Fruit fly (Drosophila melanogaster) whole organism, embryonic: Measurements from ENCODE around the gene bun.

Experiments
- BtbVII ChIP-seq: fragments of 200-800 bp; sonication (Bioruptor generic); optimal IDR thresholded peaks from 3 replicates; lab custom pipeline; 2017; ENCODE audit warnings: missing biosample characterization, mild to moderate bottlenecking, missing genetic modification characterization
- CG10366 ChIP-seq: fragments of 200-800 bp; sonication (Bioruptor generic); IDR thresholded peaks from 2 replicates; pipeline ENCODE4 v1.3.6; 2022; ENCODE audit warnings: missing biosample characterization, missing genetic modification characterization
- CG10431 ChIP-seq: fragments of 200-800 bp; sonication (Bioruptor generic); optimal IDR thresholded peaks from 3 replicates; lab custom pipeline; 2018; ENCODE audit warnings: missing biosample characterization, mild to moderate bottlenecking, missing genetic modification characterization
- CG11456 ChIP-seq: fragments of 200-800 bp; sonication (Bioruptor generic); IDR thresholded peaks from 3 replicates; pipeline ENCODE4 v1.3.6; 2022; ENCODE audit warnings: missing biosample characterization, missing genetic modification characterization
- CG12299 ChIP-seq: fragments of 200-800 bp; sonication (Bioruptor generic); optimal IDR thresholded peaks from 2 replicates; lab custom pipeline; 2018; ENCODE audit warnings: missing biosample characterization, mild to moderate bottlenecking, missing genetic modification characterization
- CG13894 ChIP-seq: fragments of 200-800 bp; sonication (Bioruptor generic); optimal IDR thresholded peaks from 3 replicates; lab custom pipeline; 2018; ENCODE audit warnings: missing biosample characterization, mild to moderate bottlenecking, missing genetic modification characterization, moderate library complexity
- CG15073 ChIP-seq: fragments of 200-800 bp; sonication (Bioruptor generic); optimal IDR thresholded peaks from 2 replicates; lab custom pipeline; 2016; ENCODE audit warnings: missing biosample characterization, missing genetic modification characterization
- CG17186 ChIP-seq: fragments of 200-800 bp; sonication (Bioruptor generic); optimal IDR thresholded peaks from 3 replicates; lab custom pipeline; 2017; ENCODE audit warnings: missing biosample characterization, missing genetic modification reagents, missing genetic modification characterization
- CG17829 ChIP-seq: fragments of 200-800 bp; optimal IDR thresholded peaks from 2 replicates; lab custom pipeline; 2019; ENCODE audit warnings: missing biosample characterization, mild to moderate bottlenecking, missing genetic modification characterization, moderate library complexity
- CG18599 ChIP-seq: fragments of 200-800 bp; sonication (Bioruptor generic); optimal IDR thresholded peaks from 3 replicates; lab custom pipeline; 2017; ENCODE audit warnings: missing biosample characterization, missing genetic modification characterization, mild to moderate bottlenecking, moderate library complexity, missing genetic modification reagents
- CG2712 ChIP-seq: fragments of 200-800 bp; optimal IDR thresholded peaks from 3 replicates; lab custom pipeline; 2019; ENCODE audit warnings: missing biosample characterization, mild to moderate bottlenecking, missing genetic modification characterization, moderate library complexity
- CG32532 ChIP-seq: fragments of 200-800 bp; sonication (Bioruptor generic); IDR thresholded peaks from 2 replicates; pipeline ENCODE4 v1.3.6; 2022; ENCODE audit warnings: missing biosample characterization, missing genetic modification characterization
- CG3726 ChIP-seq: fragments of 200-800 bp; sonication (Bioruptor generic); IDR thresholded peaks from 3 replicates; pipeline ENCODE4, ENCODE4 v1.3.6; 2022; ENCODE audit warnings: missing biosample characterization, missing genetic modification characterization
- CG3847 ChIP-seq: fragments of 200-800 bp; sonication (Bioruptor generic); IDR thresholded peaks from 2 replicates; pipeline ENCODE4 v1.3.6; 2022; ENCODE audit warnings: missing biosample characterization, missing genetic modification characterization
- CG7271 ChIP-seq: fragments of 200-800 bp; sonication (Bioruptor generic); optimal IDR thresholded peaks from 2 replicates; lab custom pipeline; 2018; ENCODE audit warnings: missing biosample characterization, mild to moderate bottlenecking, missing genetic modification characterization, moderate library complexity
- CG7372 ChIP-seq: fragments of 200-800 bp; sonication (Bioruptor generic); IDR thresholded peaks from 2 replicates; pipeline ENCODE4 v1.3.6; 2022; ENCODE audit warnings: missing biosample characterization, missing genetic modification characterization
- CG7839 ChIP-seq: fragments of 200-800 bp; sonication (Bioruptor generic); optimal IDR thresholded peaks from 3 replicates; lab custom pipeline; 2018; ENCODE audit warnings: missing biosample characterization, mild to moderate bottlenecking, missing genetic modification characterization, moderate library complexity
- CG8765 ChIP-seq: fragments of 200-800 bp; sonication (Bioruptor generic); IDR thresholded peaks from 2 replicates; pipeline ENCODE4 v1.3.6; 2022; ENCODE audit warnings: missing biosample characterization, missing genetic modification characterization
- CG9817 ChIP-seq: fragments of 200-800 bp; sonication (Bioruptor generic); optimal IDR thresholded peaks from 2 replicates; lab custom pipeline; 2018; ENCODE audit warnings: missing biosample characterization, mild to moderate bottlenecking, missing genetic modification characterization, moderate library complexity
- CHES-1-like ChIP-seq: fragments of 200-800 bp; sonication (Bioruptor generic); optimal IDR thresholded peaks from 2 replicates; lab custom pipeline; 2016; ENCODE audit warnings: missing biosample characterization, missing genetic modification characterization
- CTCF ChIP-seq: fragments of 200-800 bp; sonication (Bioruptor generic); optimal IDR thresholded peaks from 2 replicates; lab custom pipeline; 2017; ENCODE audit warnings: missing biosample characterization, mild to moderate bottlenecking, missing genetic modification characterization, moderate library complexity
- Dad ChIP-seq: fragments of 200-800 bp; sonication (Bioruptor generic); optimal IDR thresholded peaks from 3 replicates; lab custom pipeline; 2016; ENCODE audit warnings: missing biosample characterization, missing genetic modification characterization
- Dbx ChIP-seq: fragments of 200-800 bp; sonication (Bioruptor generic); IDR thresholded peaks from 3 replicates; pipeline ENCODE4 v1.3.6; 2022; ENCODE audit warnings: missing biosample characterization, missing genetic modification characterization
- Dp ChIP-seq: fragments of 200-800 bp; sonication (Bioruptor generic); optimal IDR thresholded peaks from 2 replicates; lab custom pipeline; 2018; ENCODE audit warnings: missing biosample characterization, mild to moderate bottlenecking, missing genetic modification characterization, moderate library complexity
- GATAe ChIP-seq: fragments of 200-800 bp; sonication (Bioruptor generic); conservative IDR thresholded peaks from 2 replicates; pipeline ENCODE4 v1.3.6; 2022; ENCODE audit warnings: missing biosample characterization, missing genetic modification characterization
- Gug ChIP-seq: fragments of 200-800 bp; sonication (Bioruptor generic); IDR thresholded peaks from 4 replicates; pipeline ENCODE4 v1.3.6; 2022; ENCODE audit warnings: missing biosample characterization, missing genetic modification characterization
- Hr39 ChIP-seq: fragments of >200 bp; optimal IDR thresholded peaks from 2 replicates; lab custom pipeline; 2017
- Jarid2 ChIP-seq: fragments of 200-800 bp; sonication (Bioruptor generic); optimal IDR thresholded peaks from 3 replicates; lab custom pipeline; 2017; ENCODE audit warnings: mild to moderate bottlenecking, missing biosample characterization, missing genetic modification reagents, missing genetic modification characterization
- MESR4 ChIP-seq: fragments of 200-800 bp; sonication (Bioruptor generic); optimal IDR thresholded peaks from 2 replicates; lab custom pipeline; 2018; ENCODE audit warnings: missing biosample characterization, mild to moderate bottlenecking, missing genetic modification characterization, moderate library complexity
- Mrtf ChIP-seq: fragments of 200-800 bp; sonication (Bioruptor generic); IDR thresholded peaks from 3 replicates; pipeline ENCODE4 v1.3.6; 2022; ENCODE audit warnings: missing biosample characterization, missing genetic modification characterization
- Nf-YB ChIP-seq: fragments of 200-800 bp; sonication (Bioruptor generic); optimal IDR thresholded peaks from 3 replicates; lab custom pipeline; 2019; ENCODE audit warnings: missing biosample characterization, mild to moderate bottlenecking, missing genetic modification characterization, moderate library complexity
- Optix ChIP-seq: fragments of 200-800 bp; sonication (Bioruptor generic); IDR thresholded peaks from 3 replicates; pipeline ENCODE4 v1.3.6; 2022; ENCODE audit warnings: missing biosample characterization, missing genetic modification characterization
- Poxn ChIP-seq: fragments of 200-800 bp; sonication (Bioruptor generic); IDR thresholded peaks from 2 replicates; pipeline ENCODE4 v1.3.6; 2022; ENCODE audit warnings: missing biosample characterization, missing genetic modification characterization
- Six4 ChIP-seq: fragments of 200-800 bp; sonication (Bioruptor generic); optimal IDR thresholded peaks from 2 replicates; lab custom pipeline; 2016; ENCODE audit warnings: missing biosample characterization, missing genetic modification characterization
- Ssrp ChIP-seq: fragments of 200-800 bp; sonication (Bioruptor generic); optimal IDR thresholded peaks from 2 replicates; lab custom pipeline; 2018; ENCODE audit warnings: missing biosample characterization, mild to moderate bottlenecking, missing genetic modification characterization, moderate library complexity
- amos ChIP-seq: fragments of 200-800 bp; sonication (Bioruptor generic); IDR thresholded peaks from 2 replicates; pipeline ENCODE4 v1.3.6; 2022; ENCODE audit warnings: missing biosample characterization, missing genetic modification characterization; ENCODE audit not compliant: partially characterized antibody
- aop ChIP-seq: fragments of 200-800 bp; sonication (Bioruptor generic); IDR thresholded peaks from 2 replicates; pipeline ENCODE4 v1.3.6; 2022; ENCODE audit warnings: missing biosample characterization, missing genetic modification characterization
- caup ChIP-seq: fragments of 200-800 bp; sonication (Bioruptor generic); optimal IDR thresholded peaks from 3 replicates; lab custom pipeline; 2017; ENCODE audit warnings: missing biosample characterization, mild to moderate bottlenecking, missing genetic modification characterization, moderate library complexity; ENCODE audit not compliant: severe bottlenecking
- ewg ChIP-seq: fragments of 200-800 bp; sonication (Bioruptor generic); optimal IDR thresholded peaks from 3 replicates; lab custom pipeline; 2017; ENCODE audit warnings: mild to moderate bottlenecking, missing biosample characterization, missing genetic modification reagents, missing genetic modification characterization
- fd3F ChIP-seq: fragments of 200-800 bp; sonication (Bioruptor generic); optimal IDR thresholded peaks from 2 replicates; lab custom pipeline; 2018; ENCODE audit warnings: missing biosample characterization, mild to moderate bottlenecking, missing genetic modification characterization, moderate library complexity
- fru ChIP-seq: fragments of >200 bp; optimal IDR thresholded peaks from 2 replicates; lab custom pipeline; 2017
- gsb-n ChIP-seq: fragments of 200-800 bp; sonication (Bioruptor generic); optimal IDR thresholded peaks from 3 replicates; lab custom pipeline; 2018; ENCODE audit warnings: missing biosample characterization, mild to moderate bottlenecking, missing genetic modification characterization
- jumu ChIP-seq: fragments of 200-800 bp; sonication (Bioruptor generic); optimal IDR thresholded peaks from 3 replicates; lab custom pipeline; 2016; ENCODE audit warnings: missing biosample characterization, missing genetic modification characterization
- klu ChIP-seq: fragments of 200-800 bp; sonication (Bioruptor generic); IDR thresholded peaks from 2 replicates; pipeline ENCODE4 v1.3.6; 2022; ENCODE audit warnings: missing biosample characterization, missing genetic modification characterization
- knrl ChIP-seq: fragments of 200-800 bp; sonication (Bioruptor generic); IDR thresholded peaks from 3 replicates; pipeline ENCODE4 v1.3.6; 2022; ENCODE audit warnings: missing biosample characterization, missing genetic modification characterization; ENCODE audit not compliant: partially characterized antibody
- luna ChIP-seq: fragments of 200-800 bp; sonication (Bioruptor generic); optimal IDR thresholded peaks from 2 replicates; lab custom pipeline; 2016; ENCODE audit warnings: missing biosample characterization, missing genetic modification characterization
- peb ChIP-seq: fragments of 200-800 bp; sonication (Bioruptor generic); IDR thresholded peaks from 2 replicates; pipeline ENCODE4 v1.3.6; 2022; ENCODE audit warnings: missing biosample characterization, missing genetic modification characterization
- pfk ChIP-seq: fragments of 200-800 bp; sonication (Bioruptor generic); optimal IDR thresholded peaks from 2 replicates; lab custom pipeline; 2018; ENCODE audit warnings: missing biosample characterization, mild to moderate bottlenecking, missing genetic modification characterization, moderate library complexity
- pnt ChIP-seq: fragments of 200-800 bp; sonication (Bioruptor generic); optimal IDR thresholded peaks from 3 replicates; lab custom pipeline; 2016; ENCODE audit warnings: missing biosample characterization, missing genetic modification characterization
- run ChIP-seq: fragments of 200-800 bp; sonication (Bioruptor generic); optimal IDR thresholded peaks from 3 replicates; lab custom pipeline; 2018; ENCODE audit warnings: missing biosample characterization, mild to moderate bottlenecking, missing genetic modification characterization
- sd ChIP-seq: fragments of 200-800 bp; sonication (Bioruptor generic); optimal IDR thresholded peaks from 3 replicates; lab custom pipeline; 2018; ENCODE audit warnings: missing biosample characterization, mild to moderate bottlenecking, missing genetic modification characterization, moderate library complexity
- sens-2 ChIP-seq: fragments of 200-800 bp; sonication (Bioruptor generic); IDR thresholded peaks from 2 replicates; pipeline ENCODE4 v1.3.6; 2022; ENCODE audit warnings: missing biosample characterization, missing genetic modification characterization

Gene bun

dm6 chr2L:12535637-12536038, 10.8 kb downstream of the bun start (continued):
- no peak for TF ChIP-seq fru (lab: Kevin White, UChicago)
- TF ChIP-seq Gug, result peak; percentile 42; the same call in 1 of the 4 replicates
- TF ChIP-seq Dad, result no peak
- TF ChIP-seq CG15073 (GFP tag; lab: Kevin White, UChicago), result no peak
- 0 out of 3 replicates have a peak, but pooled peaks have one; percentile 30 for TF ChIP-seq Mrtf (GFP tag; lab: Robert Waterston, UW)
- 0 out of 3 replicates have a peak, but pooled peaks have one; percentile 26 for TF ChIP-seq Optix (GFP tag; lab: Robert Waterston, UW)
- peak; percentile 52 for TF ChIP-seq Jarid2 (GFP tag; lab: Kevin White, UChicago)
- peak; percentile 54 for TF ChIP-seq CG2712 (tag; lab: Kevin White, UChicago)
- TF ChIP-seq GATAe (GFP tag; lab: Robert Waterston, UW), result peak; percentile 50
- peak; percentile 53 for TF ChIP-seq CG10431 (GFP tag; lab: Kevin White, UChicago)
- no peak for TF ChIP-seq Poxn (GFP tag; lab: Robert Waterston, UW)
- peak; percentile 33 for TF ChIP-seq CHES-1-like (GFP tag; lab: Kevin White, UChicago)
- TF ChIP-seq Hr39, result no peak
- no peak for TF ChIP-seq MESR4 (GFP tag; lab: Kevin White, UChicago)
- no peak; the same call in 1 of the 2 replicates for TF ChIP-seq CG10366
- TF ChIP-seq luna (GFP tag; lab: Kevin White, UChicago), result no peak
- TF ChIP-seq gsb-n (tag; lab: Kevin White, UChicago), result peak; percentile 50
- TF ChIP-seq CG17186 (GFP tag; lab: Kevin White, UChicago), result no peak
- TF ChIP-seq sd, result peak; percentile 94
- TF ChIP-seq Dbx, result peak; percentile 56; the same call in 1 of the 3 replicates
- TF ChIP-seq CG11456, result no peak; the same call in 2 of the 3 replicates
- TF ChIP-seq BtbVII, result peak; percentile 89
- no peak for TF ChIP-seq pnt (GFP tag; lab: Kevin White, UChicago)
- no peak for TF ChIP-seq amos
- peak; percentile 20 for TF ChIP-seq Nf-YB (GFP tag; lab: Kevin White, UChicago)
- TF ChIP-seq jumu, result no peak
- TF ChIP-seq run, result peak; percentile 11
- no peak for TF ChIP-seq fd3F
- TF ChIP-seq Six4 (GFP tag; lab: Kevin White, UChicago), result peak; percentile 9
- TF ChIP-seq sens-2 (GFP tag; lab: Robert Waterston, UW), result peak; percentile 56
- TF ChIP-seq aop (GFP tag; lab: Robert Waterston, UW), result no peak
- peak; percentile 90 for TF ChIP-seq caup (GFP tag; lab: Kevin White, UChicago)
- TF ChIP-seq klu, result no peak
- TF ChIP-seq ewg (GFP tag; lab: Kevin White, UChicago), result no peak
- no peak for TF ChIP-seq Ssrp (tag; lab: Kevin White, UChicago)
- TF ChIP-seq pfk, result peak; percentile 56
- TF ChIP-seq knrl (GFP tag; lab: Robert Waterston, UW), result no peak
- peak; percentile 42 for TF ChIP-seq CG17829
- peak; percentile 47 for TF ChIP-seq CG7839 (tag; lab: Kevin White, UChicago)
- peak; percentile 36 for TF ChIP-seq CG12299 (tag; lab: Kevin White, UChicago)
- 0 out of 2 replicates have a peak, but pooled peaks have one; percentile 31 for TF ChIP-seq CG3847
- peak; percentile 53 for TF ChIP-seq CTCF (GFP tag; lab: Kevin White, UChicago)
- no peak for TF ChIP-seq peb
- TF ChIP-seq CG32532, result peak; percentile 76
- TF ChIP-seq Dp (GFP tag; lab: Kevin White, UChicago), result no peak
- TF ChIP-seq CG9817 (tag; lab: Kevin White, UChicago), result peak; percentile 13
- TF ChIP-seq CG7271 (tag; lab: Kevin White, UChicago), result no peak
- peak; percentile 83 for TF ChIP-seq CG18599 (GFP tag; lab: Kevin White, UChicago)
- TF ChIP-seq CG7372 (GFP tag; lab: Robert Waterston, UW), result peak; percentile 44; the same call in 1 of the 2 replicates
- TF ChIP-seq CG8765 (GFP tag; lab: Robert Waterston, UW), result no peak
- TF ChIP-seq CG13894, result peak; percentile 88
- TF ChIP-seq CG3726 (GFP tag; lab: Robert Waterston, UW), result peak; percentile 71; the same call in 1 of the 3 replicates
